Worm (Caenorhabditis elegans) whole organism, L3 larva: Measurements from ENCODE around the gene C06G1.1.

Source experiments
- ama-1 ChIP-seq: fragments of 150-350 bp; optimal IDR thresholded peaks from 2 replicates; lab custom pipeline; 2018
- nhr-237 ChIP-seq: fragments of 150-350 bp; optimal IDR thresholded peaks from 2 replicates; lab custom pipeline; 2014; ENCODE audit warnings: missing biosample characterization, missing genetic modification characterization

DNA sequence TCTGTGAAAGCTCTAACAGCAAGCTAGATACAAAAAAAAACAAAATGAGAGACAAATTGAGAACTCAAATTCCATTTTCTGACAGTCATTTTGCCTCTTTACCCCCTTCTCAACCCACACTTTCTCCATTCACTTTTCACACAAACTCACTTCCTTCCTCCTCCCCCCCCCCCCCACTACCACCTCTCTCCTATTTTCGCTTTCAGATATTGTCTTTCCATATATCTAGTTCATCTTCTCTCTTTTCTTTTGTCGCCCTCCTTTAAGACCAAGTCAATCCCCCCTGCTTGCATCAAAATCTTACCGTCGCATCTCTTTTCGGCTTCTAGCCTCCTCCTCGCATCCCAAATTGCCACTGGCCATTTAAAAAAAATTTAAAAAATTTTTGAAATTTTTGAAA is 1.3 kb upstream of the C06G1.1 start:
- TF ChIP-seq ama-1 (lab: Kevin White, UChicago) (no peak), nhr-237 (tag; lab: Kevin White, UChicago) (no peak)
